Fruit fly (Drosophila melanogaster): Measurements from ENCODE around the gene Rab1.

Gene Rab1

dm6 chr3R:21268873-21269272 is at the start of gene Rab1 (continued):
- no peak for TF ChIP-seq otp (GFP tag; IDR thresholded peaks at IDR 0.05)
- peak; percentile 29 for TF ChIP-seq nom (GFP tag; optimal IDR thresholded peaks at IDR 0.05)
- peak; percentile 4 for TF ChIP-seq Lhr (GFP tag; optimal IDR thresholded peaks at IDR 0.05)
- peak in 1 of 2 experiments; percentile 1 for TF ChIP-seq insv (GFP tag; optimal IDR thresholded peaks at IDR 0.05)
- no peak for TF ChIP-seq cato (GFP tag; optimal IDR thresholded peaks at IDR 0.05; ENCODE audit: borderline replicate concordance)
- TF ChIP-seq lov (optimal IDR thresholded peaks at IDR 0.05): no peak
- 0 out of 3 replicates have a peak, but pooled peaks have one; percentile 31 for TF ChIP-seq lov (GFP tag; IDR thresholded peaks at IDR 0.05)
- TF ChIP-seq odd (GFP tag; optimal IDR thresholded peaks at IDR 0.05): no peak
- TF ChIP-seq Usf (GFP tag; optimal IDR thresholded peaks at IDR 0.05): no peak
- TF ChIP-seq CG18764 (GFP tag; optimal IDR thresholded peaks at IDR 0.05): peak; percentile 18
- TF ChIP-seq CG12659 (GFP tag; optimal IDR thresholded peaks at IDR 0.05): peak; percentile 62
- TF ChIP-seq CG34422 (GFP tag; IDR thresholded peaks at IDR 0.05): peak; percentile 62; the same call in 2 of the 3 replicates
- no peak for TF ChIP-seq PHDP (tag; optimal IDR thresholded peaks at IDR 0.05)
- peak; percentile 19 for TF ChIP-seq CG11723 (GFP tag; optimal IDR thresholded peaks at IDR 0.05)
- no peak for TF ChIP-seq Aef1 (GFP tag; IDR thresholded peaks at IDR 0.05)
- TF ChIP-seq run (tag; optimal IDR thresholded peaks at IDR 0.05): no peak
- no peak for TF ChIP-seq gcm2 (GFP tag; optimal IDR thresholded peaks at IDR 0.05)
- TF ChIP-seq Chrac-16 (GFP tag; optimal IDR thresholded peaks at IDR 0.05): peak; percentile 41
- TF ChIP-seq zen2 (GFP tag; IDR thresholded peaks at IDR 0.05; ENCODE audit: partially characterized antibody): no peak
- TF ChIP-seq MTF-1 (GFP tag; optimal IDR thresholded peaks at IDR 0.05; ENCODE audit: borderline replicate concordance): peak; percentile 42
- no peak for TF ChIP-seq CG4854 (GFP tag; optimal IDR thresholded peaks at IDR 0.05)
- no peak for TF ChIP-seq CTCF (GFP tag; optimal IDR thresholded peaks at IDR 0.05)
- no peak for TF ChIP-seq CG4404 (GFP tag; IDR thresholded peaks at IDR 0.05)
- peak; percentile 22 for TF ChIP-seq CG17359 (tag; optimal IDR thresholded peaks at IDR 0.05)
- no peak for TF ChIP-seq gt (GFP tag; IDR thresholded peaks at IDR 0.05)
- peak; percentile 24; the same call in 1 of the 3 replicates for TF ChIP-seq dysf (GFP tag; IDR thresholded peaks at IDR 0.05)
- no peak for TF ChIP-seq psq (GFP tag; optimal IDR thresholded peaks at IDR 0.05)
- TF ChIP-seq tll (GFP tag; optimal IDR thresholded peaks at IDR 0.05): no peak
- no peak for TF ChIP-seq en (GFP tag; optimal IDR thresholded peaks at IDR 0.05)
- no peak for TF ChIP-seq pan (optimal IDR thresholded peaks at IDR 0.05)
- no peak for TF ChIP-seq pan (GFP tag; optimal IDR thresholded peaks at IDR 0.05 in 1 of 2, IDR thresholded peaks at IDR 0.05 in 1 of 2)
- no peak for TF ChIP-seq gem (tag; optimal IDR thresholded peaks at IDR 0.05)
- TF ChIP-seq CG42726 (GFP tag; IDR thresholded peaks at IDR 0.05; ENCODE audit: partially characterized antibody): peak; percentile 30; the same call in 1 of the 2 replicates
- TF ChIP-seq NFAT (GFP tag; IDR thresholded peaks at IDR 0.05): peak; percentile 68
- TF ChIP-seq CG15514 (GFP tag; optimal IDR thresholded peaks at IDR 0.05): peak; percentile 98
- TF ChIP-seq CG3847 (GFP tag; IDR thresholded peaks at IDR 0.05): peak; percentile 65
- TF ChIP-seq CG9876 (GFP tag; optimal IDR thresholded peaks at IDR 0.05): peak; percentile 21
- TF ChIP-seq CG10321 (GFP tag; IDR thresholded peaks at IDR 0.05): no peak
- no peak for TF ChIP-seq CG14667 (GFP tag; IDR thresholded peaks at IDR 0.05)
- no peak for TF ChIP-seq CG6689 (GFP tag; IDR thresholded peaks at IDR 0.05)
- TF ChIP-seq nmo (GFP tag; optimal IDR thresholded peaks at IDR 0.05): peak; percentile 46
- TF ChIP-seq vfl (GFP tag; optimal IDR thresholded peaks at IDR 0.05): no peak
- peak; percentile 24 for TF ChIP-seq CG17912 (GFP tag; optimal IDR thresholded peaks at IDR 0.05)
- TF ChIP-seq ato (GFP tag; IDR thresholded peaks at IDR 0.05; ENCODE audit: partially characterized antibody): no peak
- no peak for TF ChIP-seq mld (GFP tag; IDR thresholded peaks at IDR 0.05; ENCODE audit: partially characterized antibody)
- 0 out of 2 replicates have a peak, but pooled peaks have one; percentile 26 for TF ChIP-seq Ptx1 (GFP tag; IDR thresholded peaks at IDR 0.05)
- no peak for TF ChIP-seq CG6175 (GFP tag; IDR thresholded peaks at IDR 0.05)
- TF ChIP-seq nerfin-1 (tag; optimal IDR thresholded peaks at IDR 0.05): peak; percentile 7
- TF ChIP-seq Vsx1 (GFP tag; optimal IDR thresholded peaks at IDR 0.05): no peak
- TF ChIP-seq Ada2b (GFP tag; IDR thresholded peaks at IDR 0.05): no peak
- TF ChIP-seq ERR (GFP tag; optimal IDR thresholded peaks at IDR 0.05): peak; percentile 41

Measured in whole organism, embryonic.